Fruit fly (Drosophila melanogaster): Measurements from ENCODE around the gene Bsg.

DNA sequence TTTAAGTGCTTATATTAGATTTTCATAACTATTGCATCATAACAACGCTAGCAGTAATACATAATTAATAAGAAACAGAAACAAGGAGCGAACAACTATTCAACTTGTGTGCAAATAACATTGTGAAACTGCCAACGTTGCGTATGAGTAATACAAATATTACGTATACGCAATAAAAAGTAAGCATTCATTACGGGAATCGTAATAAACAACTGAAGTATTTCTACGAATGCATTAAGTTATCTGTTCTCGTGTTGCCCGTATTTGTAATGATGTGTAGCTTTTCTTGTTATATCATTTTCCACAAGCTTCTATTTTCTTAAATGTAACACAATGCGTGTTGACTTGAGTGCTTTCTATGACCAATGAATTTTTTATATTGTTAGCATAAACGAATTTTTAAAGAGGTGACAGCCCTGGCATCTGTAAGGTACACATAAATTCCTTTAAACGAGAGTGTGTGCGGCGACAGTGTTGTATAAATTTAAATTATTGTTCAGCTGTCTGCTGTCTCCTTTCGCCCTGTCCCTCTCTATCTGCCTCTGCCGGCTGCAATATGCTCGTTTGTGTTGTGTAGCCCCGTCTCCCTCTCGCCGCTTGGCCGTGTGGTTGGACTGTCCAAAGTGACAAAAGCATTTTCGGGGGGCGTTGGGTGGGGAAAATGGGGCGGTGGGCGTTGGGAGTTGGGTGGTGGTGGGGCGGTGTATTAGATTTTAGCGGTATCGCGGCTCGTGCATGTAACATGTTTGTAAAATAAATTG lies 16.6 kb downstream of the Bsg start:
- TF ChIP-seq CG8478 (optimal IDR thresholded peaks at IDR 0.05) (peak; percentile 23), pan (optimal IDR thresholded peaks at IDR 0.05) (no peak), Dll (optimal IDR thresholded peaks at IDR 0.05) (no peak), EcR (GFP tag; optimal IDR thresholded peaks at IDR 0.05) (no peak)

All from whole organism.